Worm (Caenorhabditis elegans): Measurements from ENCODE around the gene odr-2.

The odr-2 gene

ce11 chrV:7130974-7131373 lies 27.6 kb downstream of the odr-2 start, which contains the start of gene srx-36:
srx-36 (minus strand) TSS chrV:7131074.
- TF ChIP-seq scrt-1 (GFP tag; IDR thresholded peaks at IDR 0.05) = no peak
- TF ChIP-seq hnd-1 (tag; optimal IDR thresholded peaks at IDR 0.05) = no peak
- no peak for TF ChIP-seq aly-1 (tag; optimal IDR thresholded peaks at IDR 0.05)

ce11 chrV:7132248-7132647 lies 28.9 kb downstream of the odr-2 start, which contains the start of gene sre-10:
sre-10 (plus strand) TSS chrV:7132548.
- no peak for TF ChIP-seq ama-1 (optimal IDR thresholded peaks at IDR 0.05)
- no peak for TF ChIP-seq hmbx-1 (tag; optimal IDR thresholded peaks at IDR 0.05)
- TF ChIP-seq aly-1 (tag; optimal IDR thresholded peaks at IDR 0.05) = no peak
- no peak for TF ChIP-seq F13C5.2 (tag; optimal IDR thresholded peaks at IDR 0.05)
- no peak for TF ChIP-seq scrt-1 (GFP tag; IDR thresholded peaks at IDR 0.05)
- TF ChIP-seq tbx-11 (GFP tag; IDR thresholded peaks at IDR 0.05) = no peak
- TF ChIP-seq hmg-4 (GFP tag; optimal IDR thresholded peaks at IDR 0.05) = no peak
- no peak for TF ChIP-seq pes-1 (GFP tag; IDR thresholded peaks at IDR 0.05)
- no peak for TF ChIP-seq ceh-13 (GFP tag; optimal IDR thresholded peaks at IDR 0.05)
- TF ChIP-seq B0310.2 (tag; optimal IDR thresholded peaks at IDR 0.05) = no peak
- no peak for TF ChIP-seq ets-7 (tag; optimal IDR thresholded peaks at IDR 0.05)
- no peak for TF ChIP-seq flt-1 (GFP tag; IDR thresholded peaks at IDR 0.05)

DNA sequence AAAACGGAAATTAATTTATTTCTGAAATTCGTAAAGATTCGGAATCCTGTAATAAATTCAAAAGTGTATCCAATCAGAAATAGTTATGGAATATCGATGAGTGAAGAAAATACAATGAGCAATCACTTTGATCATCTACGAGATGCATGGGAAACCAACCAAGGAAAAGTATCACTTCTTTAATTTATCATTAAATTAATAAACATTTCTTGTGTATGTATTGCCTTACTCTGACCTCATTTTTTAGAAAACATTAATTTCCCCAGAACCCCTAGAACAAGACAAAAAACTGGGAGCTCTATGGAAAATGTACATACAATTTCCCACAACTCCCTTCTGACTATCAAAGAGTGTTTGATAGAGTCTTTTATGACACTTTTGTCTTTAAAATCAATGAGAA lies 30.6 kb downstream of the odr-2 start, which contains the start of gene F10D2.16:
F10D2.16 (plus strand) TSS at position 301 of the 400 bp plus-strand sequence.
- TF ChIP-seq hmbx-1 (tag; optimal IDR thresholded peaks at IDR 0.05) (no peak), ama-1 (optimal IDR thresholded peaks at IDR 0.05) (no peak), ceh-36 (tag; optimal IDR thresholded peaks at IDR 0.05) (no peak), tbx-37 (GFP tag; conservative IDR thresholded peaks at IDR 0.05) (no peak), flt-1 (GFP tag; IDR thresholded peaks at IDR 0.05) (no peak), tbx-11 (GFP tag; IDR thresholded peaks at IDR 0.05) (no peak), hmg-4 (GFP tag; optimal IDR thresholded peaks at IDR 0.05) (no peak), F13C5.2 (tag; optimal IDR thresholded peaks at IDR 0.05) (no peak), hnd-1 (tag; optimal IDR thresholded peaks at IDR 0.05) (no peak), B0310.2 (tag; optimal IDR thresholded peaks at IDR 0.05) (no peak), ets-7 (tag; optimal IDR thresholded peaks at IDR 0.05) (no peak), tra-4 (tag; optimal IDR thresholded peaks at IDR 0.05) (no peak), aly-1 (tag; optimal IDR thresholded peaks at IDR 0.05) (no peak), scrt-1 (GFP tag; IDR thresholded peaks at IDR 0.05) (no peak), pes-1 (GFP tag; IDR thresholded peaks at IDR 0.05) (no peak)

DNA sequence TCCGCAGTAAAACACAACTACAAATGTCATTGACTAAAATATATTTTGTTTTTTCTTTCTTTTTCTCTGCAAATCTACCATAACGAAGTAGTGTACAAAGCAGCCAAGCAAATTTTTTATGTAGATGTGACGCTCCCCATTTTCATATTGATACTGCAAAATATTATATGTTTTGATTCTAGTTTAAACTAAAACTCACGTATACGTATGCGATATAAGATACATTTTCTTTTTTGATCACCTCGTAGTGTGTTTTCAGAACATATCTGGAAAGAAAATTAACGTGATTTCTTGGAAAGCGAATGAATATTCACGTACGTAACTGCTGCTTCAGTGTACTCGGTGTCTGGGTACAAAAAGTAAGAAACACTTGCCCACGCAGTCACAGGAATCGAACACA lies 33.5 kb downstream of the odr-2 start:
- TF ChIP-seq hmg-4 (GFP tag; optimal IDR thresholded peaks at IDR 0.05) = no peak
- TF ChIP-seq ceh-13 (GFP tag; optimal IDR thresholded peaks at IDR 0.05) = no peak
- TF ChIP-seq ceh-36 (tag; optimal IDR thresholded peaks at IDR 0.05) = no peak
- no peak for TF ChIP-seq tra-4 (tag; optimal IDR thresholded peaks at IDR 0.05)
- TF ChIP-seq F13C5.2 (tag; optimal IDR thresholded peaks at IDR 0.05) = no peak
- no peak for TF ChIP-seq aly-1 (tag; optimal IDR thresholded peaks at IDR 0.05)
- TF ChIP-seq tbx-37 (GFP tag; conservative IDR thresholded peaks at IDR 0.05) = no peak
- no peak for TF ChIP-seq ama-1 (optimal IDR thresholded peaks at IDR 0.05)
- TF ChIP-seq tbx-11 (GFP tag; IDR thresholded peaks at IDR 0.05) = no peak
- no peak for TF ChIP-seq scrt-1 (GFP tag; IDR thresholded peaks at IDR 0.05)
- no peak for TF ChIP-seq flt-1 (GFP tag; IDR thresholded peaks at IDR 0.05)
- TF ChIP-seq hnd-1 (tag; optimal IDR thresholded peaks at IDR 0.05) = no peak
- no peak for TF ChIP-seq hmbx-1 (tag; optimal IDR thresholded peaks at IDR 0.05)
- TF ChIP-seq ets-7 (tag; optimal IDR thresholded peaks at IDR 0.05) = no peak
- no peak for TF ChIP-seq pes-1 (GFP tag; IDR thresholded peaks at IDR 0.05)
- no peak for TF ChIP-seq sea-1 (GFP tag; conservative IDR thresholded peaks at IDR 0.05)
- no peak for TF ChIP-seq B0310.2 (tag; optimal IDR thresholded peaks at IDR 0.05)

DNA sequence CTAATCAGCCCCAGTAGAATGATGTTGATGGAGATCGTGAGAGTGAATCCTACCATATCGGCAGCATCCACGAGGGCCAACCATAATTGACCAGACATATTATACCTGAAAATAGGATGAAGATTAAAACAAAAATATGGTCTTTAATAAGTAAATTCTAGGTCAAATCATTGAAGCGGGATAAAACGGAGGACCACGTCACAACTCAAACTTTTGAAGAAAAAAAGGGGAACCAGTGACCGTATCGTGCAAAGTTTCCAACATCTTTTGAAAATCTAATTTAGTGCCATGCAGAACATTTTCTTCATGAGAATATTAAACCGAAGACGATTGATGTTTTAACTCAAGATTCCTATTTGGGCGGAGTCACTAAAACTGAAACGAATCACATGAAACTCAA lies 35.0 kb downstream of the odr-2 start, which contains the start of gene str-112:
str-112 (minus strand) TSS at position 101 of the 400 bp plus-strand sequence.
- TF ChIP-seq ets-7 (tag; optimal IDR thresholded peaks at IDR 0.05) = no peak
- TF ChIP-seq hmg-4 (GFP tag; optimal IDR thresholded peaks at IDR 0.05) = no peak
- TF ChIP-seq ceh-36 (tag; optimal IDR thresholded peaks at IDR 0.05) = no peak

- TF ChIP-seq tra-4 (tag; optimal IDR thresholded peaks at IDR 0.05) (no peak), sea-1 (GFP tag; conservative IDR thresholded peaks at IDR 0.05) (no peak), flt-1 (GFP tag; IDR thresholded peaks at IDR 0.05) (no peak), F13C5.2 (tag; optimal IDR thresholded peaks at IDR 0.05) (no peak), scrt-1 (GFP tag; IDR thresholded peaks at IDR 0.05) (no peak), pes-1 (GFP tag; IDR thresholded peaks at IDR 0.05) (no peak)
Observed at ce11 chrV:7140368-7140767, 37.0 kb downstream of the odr-2 start.

DNA sequence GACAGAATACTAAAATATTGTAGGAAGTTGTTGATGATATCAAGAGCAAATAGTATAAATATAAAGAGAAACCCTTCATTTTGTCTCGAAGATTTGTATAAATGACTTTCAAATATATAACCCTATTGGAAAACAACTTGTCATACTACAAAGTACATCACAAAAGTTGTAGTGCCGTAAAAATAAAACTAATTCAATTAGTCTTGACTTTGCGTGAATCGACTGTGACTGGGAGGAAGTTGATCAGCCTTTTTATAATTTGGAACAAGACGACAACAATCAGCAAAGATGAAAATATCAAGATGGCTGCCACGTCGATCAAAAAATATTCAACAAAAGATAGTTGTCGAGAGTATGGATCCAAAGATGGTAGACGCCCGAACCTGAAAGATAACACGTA lies 38.5 kb downstream of the odr-2 start, which contains the start of gene ugt-40:
ugt-40 (minus strand) TSS at position 101 of the 400 bp plus-strand sequence.
- no peak for TF ChIP-seq ceh-36 (tag; optimal IDR thresholded peaks at IDR 0.05)
- TF ChIP-seq scrt-1 (GFP tag; IDR thresholded peaks at IDR 0.05) = no peak
- no peak for TF ChIP-seq hmg-4 (GFP tag; optimal IDR thresholded peaks at IDR 0.05)
- no peak for TF ChIP-seq aly-1 (tag; optimal IDR thresholded peaks at IDR 0.05)
- TF ChIP-seq pes-1 (GFP tag; IDR thresholded peaks at IDR 0.05) = no peak
- no peak for TF ChIP-seq tbx-37 (GFP tag; conservative IDR thresholded peaks at IDR 0.05)

DNA sequence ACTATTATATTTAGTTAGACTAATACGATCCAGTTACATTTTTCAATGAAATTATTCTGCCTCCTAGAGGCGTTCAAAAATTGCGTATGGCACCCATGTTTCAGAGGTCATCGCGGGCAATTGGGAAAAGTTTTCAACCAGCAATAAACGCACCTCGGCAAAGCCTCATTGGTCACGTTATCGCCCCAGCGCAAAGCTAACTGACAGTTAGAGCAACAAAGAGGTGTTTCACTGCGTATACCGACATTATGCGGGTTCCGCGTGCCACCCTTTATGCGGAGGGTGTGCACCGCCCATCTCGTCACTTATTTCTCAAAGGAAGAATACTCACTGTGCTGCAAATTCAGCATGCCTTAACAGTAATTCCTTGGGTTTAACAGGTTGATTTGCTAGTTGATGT lies 39.3 kb downstream of the odr-2 start:
- TF ChIP-seq pes-1 (GFP tag; IDR thresholded peaks at IDR 0.05) (no peak), flt-1 (GFP tag; IDR thresholded peaks at IDR 0.05) (no peak), ceh-13 (GFP tag; optimal IDR thresholded peaks at IDR 0.05) (no peak), tbx-11 (GFP tag; IDR thresholded peaks at IDR 0.05) (0 out of 2 replicates have a peak, but pooled peaks have one; percentile 29), sea-1 (GFP tag; conservative IDR thresholded peaks at IDR 0.05) (0 out of 2 replicates have a peak, but pooled peaks have one; percentile 37), ama-1 (optimal IDR thresholded peaks at IDR 0.05) (no peak), ets-7 (tag; optimal IDR thresholded peaks at IDR 0.05) (no peak), hmbx-1 (tag; optimal IDR thresholded peaks at IDR 0.05) (no peak), B0310.2 (tag; optimal IDR thresholded peaks at IDR 0.05) (no peak), aly-1 (tag; optimal IDR thresholded peaks at IDR 0.05) (no peak), hnd-1 (tag; optimal IDR thresholded peaks at IDR 0.05) (no peak)

Measured in whole organism, early embryonic.